Fruit fly (Drosophila melanogaster): ENCODE data around the gene pnt.

pnt gene

dm6 chr3R:23314332-23314731 lies 31.6 kb downstream of the pnt start (continued):
- TF ChIP-seq CG32264 (GFP tag; optimal IDR thresholded peaks at IDR 0.05): no peak
- no peak for TF ChIP-seq sage (GFP tag; optimal IDR thresholded peaks at IDR 0.05)

- TF ChIP-seq lola (GFP tag; optimal IDR thresholded peaks at IDR 0.05) (no peak), OdsH (GFP tag; optimal IDR thresholded peaks at IDR 0.05) (no peak), Hr83 (GFP tag; optimal IDR thresholded peaks at IDR 0.05; ENCODE audit: poor library complexity, severe bottlenecking) (no peak), Dif (GFP tag; optimal IDR thresholded peaks at IDR 0.05; ENCODE audit: partially characterized antibody) (no peak), h (GFP tag; optimal IDR thresholded peaks at IDR 0.05) (no peak), dsf (GFP tag; optimal IDR thresholded peaks at IDR 0.05; ENCODE audit: borderline replicate concordance) (no peak), Rel (GFP tag; optimal IDR thresholded peaks at IDR 0.05) (no peak), Rel (tag; optimal IDR thresholded peaks at IDR 0.05) (no peak), Hnf4 (GFP tag; optimal IDR thresholded peaks at IDR 0.05) (no peak), Abd-B (GFP tag; optimal IDR thresholded peaks at IDR 0.05) (no peak), HLH106 (tag; optimal IDR thresholded peaks at IDR 0.05) (no peak), rgr (GFP tag; optimal IDR thresholded peaks at IDR 0.05) (no peak), fru (GFP tag; optimal IDR thresholded peaks at IDR 0.05) (no peak), Vsx2 (GFP tag; optimal IDR thresholded peaks at IDR 0.05; ENCODE audit: partially characterized antibody) (no peak), tai (GFP tag; optimal IDR thresholded peaks at IDR 0.05) (no peak), psq (GFP tag; optimal IDR thresholded peaks at IDR 0.05) (no peak), GATAd (GFP tag; optimal IDR thresholded peaks at IDR 0.05) (no peak), CrebA (GFP tag; optimal IDR thresholded peaks at IDR 0.05; ENCODE audit: borderline replicate concordance) (no peak), dl (GFP tag; optimal IDR thresholded peaks at IDR 0.05; ENCODE audit: insufficient read depth in 1 of 2, partially characterized antibody in 2 of 2) (no peak), br (GFP tag; optimal IDR thresholded peaks at IDR 0.05) (no peak)
These were observed 33.2 kb downstream of the pnt start for dm6 chr3R:23312796-23313195.

dm6 chr3R:23310151-23310550 lies 35.8 kb downstream of the pnt start:
- no peak for TF ChIP-seq pan (optimal IDR thresholded peaks at IDR 0.05)
- no peak for TF ChIP-seq Sp1 (GFP tag; optimal IDR thresholded peaks at IDR 0.05)
- TF ChIP-seq usp (GFP tag; optimal IDR thresholded peaks at IDR 0.05): no peak

- TF ChIP-seq Dfd (GFP tag; optimal IDR thresholded peaks at IDR 0.05): no peak
These were observed 36.3 kb downstream of the pnt start for dm6 chr3R:23309690-23310089.

- peak; percentile 20 for TF ChIP-seq N (GFP tag; optimal IDR thresholded peaks at IDR 0.05)
- no peak for TF ChIP-seq dmrt93B (GFP tag; optimal IDR thresholded peaks at IDR 0.05)
- TF ChIP-seq Dfd (GFP tag; optimal IDR thresholded peaks at IDR 0.05): peak; percentile 70
These were observed 39.1 kb downstream of the pnt start for dm6 chr3R:23306828-23307227.

- no peak for TF ChIP-seq CrebA (GFP tag; optimal IDR thresholded peaks at IDR 0.05; ENCODE audit: borderline replicate concordance)
- no peak for TF ChIP-seq sage (GFP tag; optimal IDR thresholded peaks at IDR 0.05)
- no peak for TF ChIP-seq CG32264 (GFP tag; optimal IDR thresholded peaks at IDR 0.05)
- TF ChIP-seq dl (GFP tag; optimal IDR thresholded peaks at IDR 0.05; ENCODE audit: insufficient read depth in 1 of 2, partially characterized antibody in 2 of 2): no peak
- no peak for TF ChIP-seq br (GFP tag; optimal IDR thresholded peaks at IDR 0.05)
- no peak for TF ChIP-seq woc (GFP tag; optimal IDR thresholded peaks at IDR 0.05)
- no peak for TF ChIP-seq Sp1 (GFP tag; optimal IDR thresholded peaks at IDR 0.05)
These were observed 42.7 kb downstream of the pnt start for dm6 chr3R:23303297-23303696.

- no peak for TF ChIP-seq lola (GFP tag; optimal IDR thresholded peaks at IDR 0.05)
- no peak for TF ChIP-seq HLH106 (tag; optimal IDR thresholded peaks at IDR 0.05)
These were observed 43.8 kb downstream of the pnt start for dm6 chr3R:23302178-23302577.
